Fruit fly (Drosophila melanogaster): Measurements from ENCODE around the gene CG9922.

CG9922 gene

dm6 chr3R:14025795-14026194 lies 10.4 kb downstream of the CG9922 start (continued):
- no peak for TF ChIP-seq D (optimal IDR thresholded peaks at IDR 0.05)
- TF ChIP-seq D (GFP tag; optimal IDR thresholded peaks at IDR 0.05), result no peak
- TF ChIP-seq nom (GFP tag; optimal IDR thresholded peaks at IDR 0.05), result peak; percentile 91
- TF ChIP-seq CG13287 (GFP tag; IDR thresholded peaks at IDR 0.05; ENCODE audit: partially characterized antibody), result peak; percentile 8; the same call in 1 of the 2 replicates
- no peak for TF ChIP-seq Stat92E (GFP tag; optimal IDR thresholded peaks at IDR 0.05)
- TF ChIP-seq CG12299 (tag; optimal IDR thresholded peaks at IDR 0.05), result no peak
- TF ChIP-seq Fer3 (tag; optimal IDR thresholded peaks at IDR 0.05), result no peak
- TF ChIP-seq phol (tag; optimal IDR thresholded peaks at IDR 0.05), result no peak
- TF ChIP-seq Rfx (GFP tag; IDR thresholded peaks at IDR 0.05), result 0 out of 2 replicates have a peak, but pooled peaks have one; percentile 15
- no peak for TF ChIP-seq CG5953 (GFP tag; IDR thresholded peaks at IDR 0.05)
- no peak for TF ChIP-seq CG13424 (tag; optimal IDR thresholded peaks at IDR 0.05)
- TF ChIP-seq yki (optimal IDR thresholded peaks at IDR 0.05), result no peak
- no peak for TF ChIP-seq D19A (tag; optimal IDR thresholded peaks at IDR 0.05)
- no peak for TF ChIP-seq nerfin-2 (GFP tag; IDR thresholded peaks at IDR 0.05; ENCODE audit: partially characterized antibody)
- no peak for TF ChIP-seq CG10654 (GFP tag; optimal IDR thresholded peaks at IDR 0.05)
- TF ChIP-seq Abd-B (GFP tag; optimal IDR thresholded peaks at IDR 0.05), result no peak
- no peak for TF ChIP-seq BtbVII (GFP tag; optimal IDR thresholded peaks at IDR 0.05)
- no peak for TF ChIP-seq tx (GFP tag; optimal IDR thresholded peaks at IDR 0.05)
- TF ChIP-seq corto (GFP tag; optimal IDR thresholded peaks at IDR 0.05), result peak; percentile 54
- TF ChIP-seq lbe (GFP tag; optimal IDR thresholded peaks at IDR 0.05), result peak; percentile 55
- TF ChIP-seq CG16779 (GFP tag; IDR thresholded peaks at IDR 0.05), result no peak
- no peak for TF ChIP-seq vvl (GFP tag; IDR thresholded peaks at IDR 0.05)
- TF ChIP-seq Atf6 (GFP tag; IDR thresholded peaks at IDR 0.05), result no peak
- peak in 1 of 2 experiments; percentile 23 for TF ChIP-seq crp (GFP tag; optimal IDR thresholded peaks at IDR 0.05)
- peak in 1 of 2 experiments; percentile 10 for TF ChIP-seq Pdp1 (GFP tag; optimal IDR thresholded peaks at IDR 0.05)
- no peak for TF ChIP-seq eyg (GFP tag; optimal IDR thresholded peaks at IDR 0.05)
- TF ChIP-seq Nf-YA (GFP tag; IDR thresholded peaks at IDR 0.05), result no peak
- no peak for TF ChIP-seq CrebB (tag; optimal IDR thresholded peaks at IDR 0.05)
- no peak for TF ChIP-seq CG14860 (GFP tag; IDR thresholded peaks at IDR 0.05; ENCODE audit: partially characterized antibody)
- TF ChIP-seq ewg (GFP tag; optimal IDR thresholded peaks at IDR 0.05), result no peak
- TF ChIP-seq CG18262 (tag; optimal IDR thresholded peaks at IDR 0.05), result no peak
- TF ChIP-seq eve (GFP tag; optimal IDR thresholded peaks at IDR 0.05), result peak in 1 of 2 experiments; percentile 39
- no peak for TF ChIP-seq CG15514 (GFP tag; optimal IDR thresholded peaks at IDR 0.05)
- TF ChIP-seq CG17912 (GFP tag; optimal IDR thresholded peaks at IDR 0.05), result no peak
- TF ChIP-seq Med (GFP tag), result peak; percentile 66
- no peak for TF ChIP-seq CG10431 (GFP tag; optimal IDR thresholded peaks at IDR 0.05)
- no peak for TF ChIP-seq emc (GFP tag; optimal IDR thresholded peaks at IDR 0.05)
- no peak for TF ChIP-seq CG33557 (GFP tag; optimal IDR thresholded peaks at IDR 0.05)
- TF ChIP-seq Max (GFP tag; optimal IDR thresholded peaks at IDR 0.05), result no peak
- TF ChIP-seq gsb-n (tag; optimal IDR thresholded peaks at IDR 0.05), result peak; percentile 21
- no peak for TF ChIP-seq CG7271 (tag; optimal IDR thresholded peaks at IDR 0.05)
- peak; percentile 44 to 75 for TF ChIP-seq Trl (optimal IDR thresholded peaks at IDR 0.05)
- TF ChIP-seq Trl (GFP tag; optimal IDR thresholded peaks at IDR 0.05), result no peak
- TF ChIP-seq sisA (GFP tag; IDR thresholded peaks at IDR 0.05), result no peak
- TF ChIP-seq CG15479 (GFP tag; optimal IDR thresholded peaks at IDR 0.05), result no peak
- no peak for TF ChIP-seq CG4424 (GFP tag; optimal IDR thresholded peaks at IDR 0.05)
- no peak; the same call in 1 of the 2 replicates for TF ChIP-seq amos (GFP tag; IDR thresholded peaks at IDR 0.05; ENCODE audit: partially characterized antibody)
- no peak for TF ChIP-seq Ets65A (GFP tag)
- no peak for TF ChIP-seq sug (tag; optimal IDR thresholded peaks at IDR 0.05)
- TF ChIP-seq GATAe (GFP tag; conservative IDR thresholded peaks at IDR 0.05), result no peak
- TF ChIP-seq dpn (GFP tag; optimal IDR thresholded peaks at IDR 0.05), result no peak
